Worm (Caenorhabditis elegans) whole organism, early embryonic: Measurements from ENCODE around the gene Y22D7AL.11.

Experiments
- B0310.2 ChIP-seq: sonication (generic microtip); optimal IDR thresholded peaks from 2 replicates; lab custom pipeline; 2016; ENCODE audit warnings: mild to moderate bottlenecking, missing genetic modification characterization, missing compliant biosample characterization
- F13C5.2 ChIP-seq: sonication (generic microtip); optimal IDR thresholded peaks from 2 replicates; lab custom pipeline; 2017; ENCODE audit warnings: mild to moderate bottlenecking, missing genetic modification characterization, inconsistent platforms, missing compliant biosample characterization
- aly-1 ChIP-seq: sonication (generic microtip); optimal IDR thresholded peaks from 2 replicates; lab custom pipeline; 2016; ENCODE audit warnings: missing genetic modification characterization, missing compliant biosample characterization
- ama-1 ChIP-seq: fragments of 150-350 bp; optimal IDR thresholded peaks from 2 replicates; lab custom pipeline; 2014
- ceh-13 ChIP-seq: fragments of 200-800 bp; sonication (Bioruptor generic); optimal IDR thresholded peaks from 2 replicates; lab custom pipeline; 2018; ENCODE audit warnings: mild to moderate bottlenecking, missing genetic modification characterization, missing compliant biosample characterization
- ceh-36 ChIP-seq: sonication (generic microtip); optimal IDR thresholded peaks from 2 replicates; lab custom pipeline; 2016; ENCODE audit warnings: missing genetic modification characterization, inconsistent platforms, missing compliant biosample characterization
- ets-7 ChIP-seq: sonication (generic microtip); optimal IDR thresholded peaks from 2 replicates; lab custom pipeline; 2016; ENCODE audit warnings: missing genotype, missing genetic modification characterization, missing compliant biosample characterization
- flt-1 ChIP-seq: fragments of 200-800 bp; sonication (Bioruptor generic); IDR thresholded peaks from 2 replicates; pipeline ENCODE4 v1.3.6; 2022; ENCODE audit warnings: missing genetic modification characterization, missing compliant biosample characterization
- hmbx-1 ChIP-seq: sonication (generic microtip); optimal IDR thresholded peaks from 2 replicates; lab custom pipeline; 2016; ENCODE audit warnings: mild to moderate bottlenecking, missing genetic modification characterization, missing compliant biosample characterization
- hmg-4 ChIP-seq: fragments of 200-800 bp; sonication (Bioruptor generic); optimal IDR thresholded peaks from 2 replicates; lab custom pipeline; 2018; ENCODE audit warnings: mild to moderate bottlenecking, missing genetic modification characterization, missing compliant biosample characterization
- hnd-1 ChIP-seq: sonication (generic microtip); optimal IDR thresholded peaks from 2 replicates; lab custom pipeline; 2016; ENCODE audit warnings: missing genetic modification characterization, missing compliant biosample characterization
- pes-1 ChIP-seq: fragments of 200-800 bp; sonication (Bioruptor generic); IDR thresholded peaks from 2 replicates; pipeline ENCODE4 v1.3.6; 2022; ENCODE audit warnings: missing genetic modification reagents, missing genetic modification characterization, missing compliant biosample characterization
- scrt-1 ChIP-seq: fragments of 200-800 bp; sonication (Bioruptor generic); IDR thresholded peaks from 2 replicates; pipeline ENCODE4 v1.3.6; 2022; ENCODE audit warnings: missing genetic modification characterization, missing compliant biosample characterization
- sea-1 ChIP-seq: fragments of 200-800 bp; sonication (Bioruptor generic); conservative IDR thresholded peaks from 2 replicates; pipeline ENCODE4 v1.3.6; 2022; ENCODE audit warnings: missing genetic modification characterization, missing compliant biosample characterization
- tbx-11 ChIP-seq: fragments of 200-800 bp; sonication (Bioruptor generic); IDR thresholded peaks from 2 replicates; pipeline ENCODE4 v1.3.6; 2022; ENCODE audit warnings: missing genetic modification characterization, missing compliant biosample characterization
- tbx-37 ChIP-seq: fragments of 200-800 bp; sonication (Bioruptor generic); conservative IDR thresholded peaks from 2 replicates; pipeline ENCODE4 v1.3.6; 2022; ENCODE audit warnings: missing genetic modification reagents, missing genetic modification characterization, missing compliant biosample characterization
- tra-4 ChIP-seq: sonication (generic microtip); optimal IDR thresholded peaks from 2 replicates; lab custom pipeline; 2017; ENCODE audit warnings: missing genetic modification characterization, missing compliant biosample characterization

Gene Y22D7AL.11

ce11 chrIII:1666893-1667292, 32.7 kb upstream of the Y22D7AL.11 start:
- TF ChIP-seq ets-7 (tag; lab: Kevin White, UChicago) = no peak
- TF ChIP-seq pes-1 (GFP tag; lab: Robert Waterston, UW) = no peak
- TF ChIP-seq ceh-13 (GFP tag; lab: Kevin White, UChicago) = no peak
- TF ChIP-seq hmg-4 (GFP tag; lab: Kevin White, UChicago) = no peak

- TF ChIP-seq F13C5.2 (tag; lab: Kevin White, UChicago) = no peak
- no peak for TF ChIP-seq scrt-1 (GFP tag; lab: Robert Waterston, UW)
- TF ChIP-seq ets-7 (tag; lab: Kevin White, UChicago) = no peak
- no peak for TF ChIP-seq aly-1 (tag; lab: Kevin White, UChicago)
- TF ChIP-seq tra-4 (tag; lab: Kevin White, UChicago) = no peak
- TF ChIP-seq ceh-36 (tag; lab: Kevin White, UChicago) = no peak
- no peak for TF ChIP-seq tbx-37
- TF ChIP-seq B0310.2 = no peak
- TF ChIP-seq pes-1 (GFP tag; lab: Robert Waterston, UW) = no peak
- no peak for TF ChIP-seq hmbx-1 (tag; lab: Kevin White, UChicago)
- TF ChIP-seq ceh-13 (GFP tag; lab: Kevin White, UChicago) = no peak
- TF ChIP-seq tbx-11 (GFP tag; lab: Robert Waterston, UW) = no peak
- no peak for TF ChIP-seq hnd-1 (tag; lab: Kevin White, UChicago)
Observed at ce11 chrIII:1665799-1666308, 31.7 kb upstream of the Y22D7AL.11 start, which contains the start of gene Y22D7AR.3. Gene Y22D7AR.3 (minus strand): TSS chrIII:1665849.

ce11 chrIII:1665373-1665772, 31.2 kb upstream of the Y22D7AL.11 start:
- no peak for TF ChIP-seq tra-4 (tag; lab: Kevin White, UChicago)
- TF ChIP-seq hmg-4 (GFP tag; lab: Kevin White, UChicago) = no peak
- TF ChIP-seq pes-1 (GFP tag; lab: Robert Waterston, UW) = no peak
- TF ChIP-seq aly-1 (tag; lab: Kevin White, UChicago) = no peak
- TF ChIP-seq ama-1 = no peak
- no peak for TF ChIP-seq tbx-11 (GFP tag; lab: Robert Waterston, UW)
- no peak for TF ChIP-seq B0310.2
- TF ChIP-seq ceh-36 (tag; lab: Kevin White, UChicago) = no peak
- TF ChIP-seq F13C5.2 (tag; lab: Kevin White, UChicago) = no peak
- no peak for TF ChIP-seq ceh-13 (GFP tag; lab: Kevin White, UChicago)
- no peak for TF ChIP-seq flt-1 (GFP tag; lab: Robert Waterston, UW)
- TF ChIP-seq hnd-1 (tag; lab: Kevin White, UChicago) = no peak
- no peak for TF ChIP-seq hmbx-1 (tag; lab: Kevin White, UChicago)
- no peak for TF ChIP-seq sea-1 (GFP tag; lab: Robert Waterston, UW)
- TF ChIP-seq ets-7 (tag; lab: Kevin White, UChicago) = no peak

ce11 chrIII:1664761-1665266, 30.6 kb upstream of the Y22D7AL.11 start, which contains the start of gene Y22D7AL.16:
Gene Y22D7AL.16 (minus strand): TSS chrIII:1665216.
- TF ChIP-seq flt-1 (GFP tag; lab: Robert Waterston, UW) (no peak), hmbx-1 (tag; lab: Kevin White, UChicago) (no peak)

- TF ChIP-seq sea-1 (GFP tag; lab: Robert Waterston, UW) = no peak
- no peak for TF ChIP-seq aly-1 (tag; lab: Kevin White, UChicago)
- TF ChIP-seq scrt-1 (GFP tag; lab: Robert Waterston, UW) = no peak
- TF ChIP-seq flt-1 (GFP tag; lab: Robert Waterston, UW) = no peak
- no peak for TF ChIP-seq hmbx-1 (tag; lab: Kevin White, UChicago)
- no peak for TF ChIP-seq ceh-36 (tag; lab: Kevin White, UChicago)
- TF ChIP-seq ama-1 = no peak
- TF ChIP-seq ets-7 (tag; lab: Kevin White, UChicago) = no peak
- TF ChIP-seq B0310.2 = no peak
- TF ChIP-seq tbx-11 (GFP tag; lab: Robert Waterston, UW) = no peak
- no peak for TF ChIP-seq ceh-13 (GFP tag; lab: Kevin White, UChicago)
Observed at ce11 chrIII:1663056-1663455, 28.9 kb upstream of the Y22D7AL.11 start.

- no peak for TF ChIP-seq pes-1 (GFP tag; lab: Robert Waterston, UW)
- TF ChIP-seq tbx-37 = no peak
- TF ChIP-seq scrt-1 (GFP tag; lab: Robert Waterston, UW) = no peak
- TF ChIP-seq aly-1 (tag; lab: Kevin White, UChicago) = no peak
- no peak for TF ChIP-seq tra-4 (tag; lab: Kevin White, UChicago)
- no peak for TF ChIP-seq sea-1 (GFP tag; lab: Robert Waterston, UW)
- TF ChIP-seq hmg-4 (GFP tag; lab: Kevin White, UChicago) = no peak
- no peak for TF ChIP-seq hmbx-1 (tag; lab: Kevin White, UChicago)
- TF ChIP-seq F13C5.2 (tag; lab: Kevin White, UChicago) = no peak
- TF ChIP-seq tbx-11 (GFP tag; lab: Robert Waterston, UW) = no peak
Observed at ce11 chrIII:1662405-1662804, 28.2 kb upstream of the Y22D7AL.11 start.

ce11 chrIII:1661031-1661430, 26.9 kb upstream of the Y22D7AL.11 start:
- TF ChIP-seq sea-1 (GFP tag; lab: Robert Waterston, UW) (no peak), tbx-37 (no peak), scrt-1 (GFP tag; lab: Robert Waterston, UW) (no peak), hmg-4 (GFP tag; lab: Kevin White, UChicago) (no peak), pes-1 (GFP tag; lab: Robert Waterston, UW) (no peak), ceh-36 (tag; lab: Kevin White, UChicago) (no peak), ama-1 (no peak), ceh-13 (GFP tag; lab: Kevin White, UChicago) (no peak), hnd-1 (tag; lab: Kevin White, UChicago) (no peak), F13C5.2 (tag; lab: Kevin White, UChicago) (no peak), hmbx-1 (tag; lab: Kevin White, UChicago) (no peak), aly-1 (tag; lab: Kevin White, UChicago) (no peak), B0310.2 (no peak), tra-4 (tag; lab: Kevin White, UChicago) (no peak), flt-1 (GFP tag; lab: Robert Waterston, UW) (no peak), tbx-11 (GFP tag; lab: Robert Waterston, UW) (no peak)
